Worm (Caenorhabditis elegans): ENCODE results near the gene abf-4.

The abf-4 gene

DNA sequence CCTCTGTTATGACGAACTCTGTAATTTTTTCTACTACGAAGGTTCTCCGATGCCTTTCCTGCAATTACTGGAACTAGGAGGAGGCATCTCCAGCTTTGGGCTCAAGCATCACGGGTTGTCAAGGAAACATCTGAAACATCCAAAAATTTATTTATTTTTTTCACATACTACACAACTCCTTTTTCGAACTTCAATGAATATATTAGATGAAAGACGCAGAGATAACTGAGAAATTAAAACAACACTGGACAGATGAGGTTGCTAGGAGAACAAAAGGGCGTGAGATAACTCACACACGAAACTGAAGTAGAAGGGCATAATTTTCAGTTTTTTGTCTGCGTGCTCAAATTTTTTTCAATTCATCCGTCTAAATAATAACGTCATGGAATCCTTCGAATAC, 30.7 kb downstream of the abf-4 start, which contains the start of gene Y38H6C.13 (continued):
- TF ChIP-seq snpc-1.3 (tag; optimal IDR thresholded peaks at IDR 0.05; ENCODE audit: insufficient read depth) (no peak), nhr-179 (tag; optimal IDR thresholded peaks at IDR 0.05) (no peak), repo-1 (tag; optimal IDR thresholded peaks at IDR 0.05) (no peak)

- TF ChIP-seq cebp-1 (GFP tag; IDR thresholded peaks at IDR 0.05) (peak; percentile 36; the same call in 1 of the 2 replicates), cebp-1 (tag; optimal IDR thresholded peaks at IDR 0.05) (peak; percentile 70), zfh-2 (GFP tag; conservative IDR thresholded peaks at IDR 0.05) (no peak)
Observed at ce11 chrV:20525816-20526459, 32.2 kb downstream of the abf-4 start, which contains the start of the genes srh-166 and Y38H6C.24. TSS of gene srh-166 (minus strand) at chrV:20525866. TSS of gene Y38H6C.24 (plus strand) at chrV:20526435.

DNA sequence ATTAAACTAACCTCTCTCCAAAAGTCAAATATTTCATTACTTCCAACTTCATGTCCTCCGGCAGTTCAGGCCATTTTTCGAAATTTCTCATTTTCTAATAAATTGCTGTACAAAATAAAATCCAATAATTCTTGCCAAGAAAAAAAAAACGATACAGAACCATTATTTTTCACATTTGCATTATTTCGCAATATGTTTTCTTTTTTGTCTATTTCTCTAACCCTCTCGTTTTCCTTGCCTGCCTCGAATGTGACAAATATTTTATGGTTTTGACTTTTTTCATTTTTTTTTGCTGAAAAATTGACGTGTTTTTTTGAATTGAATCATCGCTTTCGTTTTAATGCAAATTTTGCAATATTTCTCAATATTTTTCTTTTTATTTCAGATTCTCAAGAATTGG, 36.0 kb downstream of the abf-4 start, which contains the start of the genes Y38H6C.9 and fbxa-150:
TSS of gene Y38H6C.9 (minus strand) at position 52 of the 400 bp plus-strand sequence.
TSS of gene fbxa-150 (plus strand) at position 380 of the 400 bp plus-strand sequence.
- no peak for TF ChIP-seq die-1 (tag; optimal IDR thresholded peaks at IDR 0.05)
- TF ChIP-seq cebp-1 (GFP tag; IDR thresholded peaks at IDR 0.05) = peak; percentile 92
- peak; percentile 99 for TF ChIP-seq cebp-1 (tag; optimal IDR thresholded peaks at IDR 0.05)
- TF ChIP-seq athp-1 (tag; optimal IDR thresholded peaks at IDR 0.05) = no peak
- no peak for TF ChIP-seq ztf-18 (tag; optimal IDR thresholded peaks at IDR 0.05)
- no peak for TF ChIP-seq dpl-1 (GFP tag; optimal IDR thresholded peaks at IDR 0.05)
- TF ChIP-seq hmg-1.2 (GFP tag; IDR thresholded peaks at IDR 0.05) = peak; percentile 77; the same call in 1 of the 2 replicates

- TF ChIP-seq rec-8 (tag; optimal IDR thresholded peaks at IDR 0.05) (no peak), ztf-6 (GFP tag; IDR thresholded peaks at IDR 0.05) (no peak), egrh-3 (GFP tag; IDR thresholded peaks at IDR 0.05) (no peak), tlf-1 (GFP tag; optimal IDR thresholded peaks at IDR 0.05) (no peak), lag-1 (GFP tag; IDR thresholded peaks at IDR 0.05) (no peak), B0336.3 (GFP tag; IDR thresholded peaks at IDR 0.05) (no peak), efl-1 (GFP tag; optimal IDR thresholded peaks at IDR 0.05) (no peak), unc-62 (GFP tag; optimal IDR thresholded peaks at IDR 0.05) (no peak), ZK185.1 (tag; optimal IDR thresholded peaks at IDR 0.05; ENCODE audit: poor library complexity, severe bottlenecking) (no peak), F39B2.1 (GFP tag; IDR thresholded peaks at IDR 0.05) (no peak), hlh-12 (tag; optimal IDR thresholded peaks at IDR 0.05) (no peak), athp-1 (tag; optimal IDR thresholded peaks at IDR 0.05) (no peak), sptf-2 (GFP tag; optimal IDR thresholded peaks at IDR 0.05) (no peak), D2030.7 (GFP tag; IDR thresholded peaks at IDR 0.05) (no peak), nfya-1 (tag; optimal IDR thresholded peaks at IDR 0.05; ENCODE audit: borderline replicate concordance, insufficient read depth) (no peak), ztf-28 (GFP tag; IDR thresholded peaks at IDR 0.05) (no peak), F23B12.7 (tag; optimal IDR thresholded peaks at IDR 0.05; ENCODE audit: insufficient read depth) (no peak), ama-1 (optimal IDR thresholded peaks at IDR 0.05) (no peak), ama-1 (GFP tag; optimal IDR thresholded peaks at IDR 0.05) (no peak)
Observed at ce11 chrV:20518927-20519326, 39.2 kb downstream of the abf-4 start, which contains the start of gene Y38H6C.25. TSS of gene Y38H6C.25 (plus strand) at chrV:20519227.

ce11 chrV:20517005-20517404, 41.2 kb downstream of the abf-4 start:
- TF ChIP-seq ZK185.1 (tag; optimal IDR thresholded peaks at IDR 0.05; ENCODE audit: poor library complexity, severe bottlenecking) (no peak), zfh-2 (GFP tag; conservative IDR thresholded peaks at IDR 0.05) (peak; percentile 36; the same call in 1 of the 2 replicates), F23B12.7 (tag; optimal IDR thresholded peaks at IDR 0.05; ENCODE audit: insufficient read depth) (no peak)

All from whole organism, young adult.